Fruit fly (Drosophila melanogaster) whole organism, embryonic: ENCODE results near the gene CG13258.

Experiments used
- Bgb ChIP-seq: fragments of 200-800 bp; sonication (Bioruptor generic); IDR thresholded peaks from 2 replicates; pipeline ENCODE4 v1.3.6; 2022; ENCODE audit warnings: missing biosample characterization, missing genetic modification characterization; ENCODE audit not compliant: partially characterized antibody
- BtbVII ChIP-seq: fragments of 200-800 bp; sonication (Bioruptor generic); optimal IDR thresholded peaks from 3 replicates; lab custom pipeline; 2017; ENCODE audit warnings: missing biosample characterization, mild to moderate bottlenecking, missing genetic modification characterization
- Bteb2 ChIP-seq: fragments of 200-800 bp; sonication (Bioruptor generic); optimal IDR thresholded peaks from 2 replicates; lab custom pipeline; 2016; ENCODE audit warnings: missing biosample characterization, missing genetic modification characterization
- CG10366 ChIP-seq: fragments of 200-800 bp; sonication (Bioruptor generic); IDR thresholded peaks from 2 replicates; pipeline ENCODE4 v1.3.6; 2022; ENCODE audit warnings: missing biosample characterization, missing genetic modification characterization
- CG12391 ChIP-seq: fragments of 200-800 bp; sonication (Bioruptor generic); optimal IDR thresholded peaks from 3 replicates; lab custom pipeline; 2018; ENCODE audit warnings: missing biosample characterization, mild to moderate bottlenecking, missing genetic modification characterization, moderate library complexity
- CG15073 ChIP-seq: fragments of 200-800 bp; sonication (Bioruptor generic); optimal IDR thresholded peaks from 2 replicates; lab custom pipeline; 2016; ENCODE audit warnings: missing biosample characterization, missing genetic modification characterization
- CG1529 ChIP-seq: fragments of 200-800 bp; sonication (Bioruptor generic); optimal IDR thresholded peaks from 3 replicates; lab custom pipeline; 2018; ENCODE audit warnings: missing biosample characterization, missing genetic modification characterization
- CG15479 ChIP-seq: fragments of 200-800 bp; sonication (Bioruptor generic); optimal IDR thresholded peaks from 3 replicates; lab custom pipeline; 2019; ENCODE audit warnings: missing biosample characterization, mild to moderate bottlenecking, missing genetic modification characterization, moderate library complexity
- CG15696 ChIP-seq: fragments of 200-800 bp; sonication (Bioruptor generic); optimal IDR thresholded peaks from 2 replicates; lab custom pipeline; 2019; ENCODE audit warnings: missing biosample characterization, mild to moderate bottlenecking, missing genetic modification characterization, moderate library complexity
- CG1602 ChIP-seq: fragments of 200-800 bp; sonication (Bioruptor generic); optimal IDR thresholded peaks from 3 replicates; lab custom pipeline; 2016; ENCODE audit warnings: missing biosample characterization, missing genetic modification characterization
- CG17328 ChIP-seq: fragments of 200-800 bp; sonication (Bioruptor generic); IDR thresholded peaks from 2 replicates; pipeline ENCODE4 v1.3.6; 2022; ENCODE audit warnings: missing biosample characterization, missing genetic modification characterization
- CG17359 ChIP-seq: fragments of 200-800 bp; sonication (Bioruptor generic); optimal IDR thresholded peaks from 3 replicates; lab custom pipeline; 2018; ENCODE audit warnings: missing biosample characterization, mild to moderate bottlenecking, missing genetic modification characterization, moderate library complexity
- CG2678 ChIP-seq: fragments of 200-800 bp; sonication (Bioruptor generic); optimal IDR thresholded peaks from 3 replicates; lab custom pipeline; 2019; ENCODE audit warnings: missing biosample characterization, mild to moderate bottlenecking, missing genetic modification characterization, moderate library complexity
- CG30020 ChIP-seq: fragments of 200-800 bp; optimal IDR thresholded peaks from 2 replicates; lab custom pipeline; 2019; ENCODE audit warnings: missing biosample characterization, mild to moderate bottlenecking, missing genetic modification characterization, moderate library complexity
- CG3065 ChIP-seq: fragments of 200-800 bp; sonication (Bioruptor generic); optimal IDR thresholded peaks from 2 replicates; lab custom pipeline; 2016; ENCODE audit warnings: missing biosample characterization, missing genetic modification characterization
- CG43689 ChIP-seq: fragments of 200-800 bp; sonication (Bioruptor generic); IDR thresholded peaks from 2 replicates; pipeline ENCODE4 v1.3.6; 2022; ENCODE audit warnings: missing biosample characterization, missing genetic modification characterization
- CG4424 ChIP-seq: fragments of 200-800 bp; sonication (Bioruptor generic); optimal IDR thresholded peaks from 3 replicates; lab custom pipeline; 2016; ENCODE audit warnings: missing biosample characterization, missing genetic modification characterization
- CG4820 ChIP-seq: fragments of 200-800 bp; sonication (Bioruptor generic); optimal IDR thresholded peaks from 3 replicates; lab custom pipeline; 2016; ENCODE audit warnings: missing biosample characterization, missing genetic modification characterization
- CG4854 ChIP-seq: fragments of 200-800 bp; sonication (Bioruptor generic); optimal IDR thresholded peaks from 2 replicates; lab custom pipeline; 2016; ENCODE audit warnings: missing biosample characterization, missing genetic modification characterization, inconsistent platforms
- CG5953 ChIP-seq: fragments of 200-800 bp; sonication (Bioruptor generic); IDR thresholded peaks from 2 replicates; pipeline ENCODE4 v1.3.6; 2022; ENCODE audit warnings: missing biosample characterization, missing genetic modification characterization
- CG6654 ChIP-seq: fragments of 200-800 bp; sonication (Bioruptor generic); optimal IDR thresholded peaks from 2 replicates; lab custom pipeline; 2017; ENCODE audit warnings: missing biosample characterization, mild to moderate bottlenecking, missing genetic modification characterization
- CG8478 ChIP-seq: fragments of >200 bp; optimal IDR thresholded peaks from 2 replicates; lab custom pipeline; 2018
- CrebB ChIP-seq: fragments of 200-800 bp; sonication (Bioruptor generic); optimal IDR thresholded peaks from 3 replicates; lab custom pipeline; 2018; ENCODE audit warnings: missing biosample characterization, mild to moderate bottlenecking, missing genetic modification characterization
- D19A ChIP-seq: fragments of 200-800 bp; optimal IDR thresholded peaks from 3 replicates; lab custom pipeline; 2019; ENCODE audit warnings: missing biosample characterization, mild to moderate bottlenecking, missing genetic modification characterization, moderate library complexity
- Dbx ChIP-seq: fragments of 200-800 bp; sonication (Bioruptor generic); IDR thresholded peaks from 3 replicates; pipeline ENCODE4 v1.3.6; 2022; ENCODE audit warnings: missing biosample characterization, missing genetic modification characterization
- Dip3 ChIP-seq: fragments of 200-800 bp; sonication (Bioruptor generic); optimal IDR thresholded peaks from 3 replicates; lab custom pipeline; 2016; ENCODE audit warnings: missing biosample characterization, missing genetic modification characterization
- Kr ChIP-seq: fragments of 200-800 bp; sonication (Bioruptor generic); optimal IDR thresholded peaks from 2 replicates; lab custom pipeline; 2017; ENCODE audit warnings: missing biosample characterization, mild to moderate bottlenecking, missing genetic modification characterization
- Mad ChIP-seq: fragments of 200-800 bp; sonication (Bioruptor generic); optimal IDR thresholded peaks from 2 replicates; lab custom pipeline; 2016; ENCODE audit warnings: missing biosample characterization, missing genetic modification characterization
- Mes4 ChIP-seq: fragments of 200-800 bp; sonication (Bioruptor generic); optimal IDR thresholded peaks from 2 replicates; lab custom pipeline; 2016; ENCODE audit warnings: missing biosample characterization, missing genetic modification characterization
- NC2α ChIP-seq: fragments of 200-800 bp; sonication (Bioruptor generic); optimal IDR thresholded peaks from 2 replicates; lab custom pipeline; 2016; ENCODE audit warnings: missing biosample characterization, missing genetic modification characterization
- Neu2 ChIP-seq: fragments of 200-800 bp; sonication (Bioruptor generic); optimal IDR thresholded peaks from 3 replicates; lab custom pipeline; 2016; ENCODE audit warnings: missing biosample characterization, missing genetic modification characterization, borderline replicate concordance
- Stat92E ChIP-seq, 3 experiments: fragments of >200 bp in 2 of 3; fragments of 200-800 bp in 1 of 3; sonication (Bioruptor generic) in 1 of 3; optimal IDR thresholded peaks; 2 replicates each; lab custom pipeline; 2017 to 2019; ENCODE audit warnings: missing biosample characterization in 3 of 3, missing genetic modification characterization in 3 of 3, mild to moderate bottlenecking in 1 of 3, moderate library complexity in 1 of 3
- al ChIP-seq: fragments of 200-800 bp; sonication (Bioruptor generic); IDR thresholded peaks from 2 replicates; pipeline ENCODE4 v1.3.6; 2022; ENCODE audit warnings: missing biosample characterization, missing genetic modification characterization
- ap ChIP-seq: fragments of 200-800 bp; sonication (Bioruptor generic); IDR thresholded peaks from 2 replicates; pipeline ENCODE4 v1.3.6; 2022; ENCODE audit warnings: missing biosample characterization, missing genetic modification characterization
- bcd ChIP-seq: fragments of 200-800 bp; sonication (Bioruptor generic); optimal IDR thresholded peaks from 2 replicates; lab custom pipeline; 2017; ENCODE audit warnings: missing biosample characterization, mild to moderate bottlenecking, missing genetic modification characterization
- danr ChIP-seq: fragments of 200-800 bp; sonication (Bioruptor generic); IDR thresholded peaks from 2 replicates; pipeline ENCODE4 v1.3.6; 2022; ENCODE audit warnings: missing biosample characterization, missing genetic modification characterization
- dati ChIP-seq: fragments of 200-800 bp; sonication (Bioruptor generic); IDR thresholded peaks from 2 replicates; pipeline ENCODE4 v1.3.6; 2022; ENCODE audit warnings: missing biosample characterization, missing genetic modification characterization
- esg ChIP-seq: fragments of 200-800 bp; sonication (Bioruptor generic); conservative IDR thresholded peaks from 2 replicates; pipeline ENCODE4 v1.3.6; 2022; ENCODE audit warnings: missing biosample characterization, missing genetic modification characterization
- eyg ChIP-seq: fragments of 200-800 bp; sonication (Bioruptor generic); optimal IDR thresholded peaks from 3 replicates; lab custom pipeline; 2016; ENCODE audit warnings: missing biosample characterization, missing genetic modification characterization
- fd102C ChIP-seq: fragments of 200-800 bp; sonication (Bioruptor generic); optimal IDR thresholded peaks from 2 replicates; lab custom pipeline; 2018; ENCODE audit warnings: missing biosample characterization, mild to moderate bottlenecking, missing genetic modification characterization, moderate library complexity
- fd3F ChIP-seq: fragments of 200-800 bp; sonication (Bioruptor generic); optimal IDR thresholded peaks from 2 replicates; lab custom pipeline; 2018; ENCODE audit warnings: missing biosample characterization, mild to moderate bottlenecking, missing genetic modification characterization, moderate library complexity
- ftz-f1 ChIP-seq: fragments of 200-800 bp; sonication (Bioruptor generic); optimal IDR thresholded peaks from 2 replicates; lab custom pipeline; 2016; ENCODE audit warnings: missing biosample characterization, missing genetic modification characterization
- h ChIP-seq: fragments of >200 bp; optimal IDR thresholded peaks from 2 replicates; lab custom pipeline; 2017
- kah ChIP-seq: fragments of 200-800 bp; sonication (Bioruptor generic); optimal IDR thresholded peaks from 2 replicates; lab custom pipeline; 2018; ENCODE audit warnings: missing biosample characterization, mild to moderate bottlenecking, missing genetic modification characterization
- nerfin-1 ChIP-seq: fragments of 200-800 bp; sonication (Bioruptor generic); optimal IDR thresholded peaks from 3 replicates; lab custom pipeline; 2019; ENCODE audit warnings: missing biosample characterization, mild to moderate bottlenecking, missing genetic modification characterization, moderate library complexity
- odd ChIP-seq: fragments of 200-800 bp; sonication (Bioruptor generic); optimal IDR thresholded peaks from 2 replicates; lab custom pipeline; 2017; ENCODE audit warnings: missing biosample characterization, mild to moderate bottlenecking, missing genetic modification characterization
- onecut ChIP-seq: fragments of 200-800 bp; sonication (Bioruptor generic); IDR thresholded peaks from 2 replicates; pipeline ENCODE4 v1.3.6; 2022; ENCODE audit warnings: missing biosample characterization, missing genetic modification characterization
- ranshi ChIP-seq: fragments of 200-800 bp; sonication (Bioruptor generic); IDR thresholded peaks from 2 replicates; pipeline ENCODE4 v1.3.6; 2022; ENCODE audit warnings: missing biosample characterization, missing genetic modification characterization
- sob ChIP-seq: fragments of 200-800 bp; sonication (Bioruptor generic); IDR thresholded peaks from 2 replicates; pipeline ENCODE4 v1.3.6; 2022; ENCODE audit warnings: missing biosample characterization, missing genetic modification characterization
- tgo ChIP-seq: fragments of 200-800 bp; sonication (Bioruptor generic); IDR thresholded peaks from 3 replicates; pipeline ENCODE4 v1.3.6; 2022; ENCODE audit warnings: missing biosample characterization, missing genetic modification characterization
- zen2 ChIP-seq: fragments of 200-800 bp; sonication (Bioruptor generic); IDR thresholded peaks from 3 replicates; pipeline ENCODE4 v1.3.6; 2022; ENCODE audit warnings: missing biosample characterization, missing genetic modification characterization; ENCODE audit not compliant: partially characterized antibody

Gene CG13258

DNA sequence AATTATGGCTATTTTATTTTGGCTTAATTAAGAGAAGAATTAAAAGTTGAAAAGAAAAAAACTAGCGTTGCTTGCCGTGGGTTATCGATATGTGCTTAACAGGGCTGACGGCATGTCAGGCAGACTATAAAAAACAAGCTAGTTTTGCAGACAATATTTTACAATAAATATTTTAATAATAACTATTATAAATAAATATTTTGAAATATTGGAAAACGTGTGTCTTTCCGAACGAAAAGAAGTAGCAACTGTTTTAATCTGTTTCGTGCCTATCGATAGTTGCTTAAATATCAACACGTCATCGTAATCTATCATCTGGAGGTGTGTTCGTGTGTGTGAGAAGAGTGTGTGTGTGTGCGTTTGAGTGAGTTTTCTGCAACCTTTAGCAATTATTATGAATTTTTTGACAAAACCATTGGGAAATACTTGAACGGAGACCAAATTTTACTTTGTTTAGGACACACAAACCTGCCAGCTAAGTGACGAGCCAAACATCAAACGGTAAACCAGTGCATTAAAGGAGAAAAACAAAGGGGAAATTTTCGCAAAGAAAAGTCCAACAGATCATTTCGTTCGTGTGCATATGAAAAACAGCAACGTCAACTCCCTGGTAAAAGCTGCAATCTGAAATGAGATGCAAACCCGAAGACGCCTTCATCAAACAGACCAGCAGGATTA is 14.3 kb upstream of the CG13258 start, which contains the start of the genes CG5861 and Syx5:
CG5861 (minus strand) TSS at position 273 of the 678 bp plus-strand sequence.
Syx5 (plus strand) TSS at position 321 of the 678 bp plus-strand sequence.
- TF ChIP-seq CG1529 (GFP tag; lab: Kevin White, UChicago) (peak; percentile 1), kah (GFP tag; lab: Kevin White, UChicago) (no peak), onecut (no peak), tgo (peak; percentile 56; the same call in 2 of the 3 replicates), Mes4 (GFP tag; lab: Kevin White, UChicago) (no peak), Mad (peak; percentile 5), bcd (GFP tag; lab: Kevin White, UChicago) (peak; percentile 62), Stat92E (GFP tag; optimal IDR thresholded peaks at IDR 0.05; lab: Kevin White, UChicago) (peak in 1 of 3 experiments; percentile 14), CG3065 (GFP tag; lab: Kevin White, UChicago) (no peak), CrebB (peak; percentile 50), Dbx (peak; percentile 67; the same call in 2 of the 3 replicates), CG15696 (peak; percentile 27), CG43689 (GFP tag; lab: Robert Waterston, UW) (no peak), ranshi (peak; percentile 52; the same call in 1 of the 2 replicates), sob (GFP tag; lab: Robert Waterston, UW) (peak; percentile 68; the same call in 1 of the 2 replicates), CG17359 (tag; lab: Kevin White, UChicago) (peak; percentile 93), danr (GFP tag; lab: Robert Waterston, UW) (no peak), fd3F (peak; percentile 20), CG1602 (GFP tag; lab: Kevin White, UChicago) (no peak), CG4854 (GFP tag; lab: Kevin White, UChicago) (no peak), nerfin-1 (tag; lab: Kevin White, UChicago) (peak; percentile 40), D19A (tag; lab: Kevin White, UChicago) (peak; percentile 46), Neu2 (GFP tag; lab: Kevin White, UChicago) (no peak), esg (GFP tag; lab: Robert Waterston, UW) (peak; percentile 44; the same call in 1 of the 2 replicates), h (lab: Kevin White, UChicago) (no peak), CG5953 (no peak), CG4820 (GFP tag; lab: Kevin White, UChicago) (peak; percentile 17), Bteb2 (peak; percentile 2), NC2α (GFP tag; lab: Kevin White, UChicago) (no peak), CG8478 (lab: Kevin White, UChicago) (no peak), al (GFP tag; lab: Robert Waterston, UW) (peak; percentile 60), fd102C (no peak), zen2 (GFP tag; lab: Robert Waterston, UW) (no peak; the same call in 2 of the 3 replicates), CG2678 (peak; percentile 74), CG12391 (tag; lab: Kevin White, UChicago) (peak; percentile 82), dati (GFP tag; lab: Robert Waterston, UW) (no peak), Kr (GFP tag; lab: Kevin White, UChicago) (no peak), BtbVII (GFP tag; lab: Kevin White, UChicago) (peak; percentile 38), ftz-f1 (GFP tag; lab: Kevin White, UChicago) (no peak), CG4424 (peak; percentile 53), CG15479 (GFP tag; lab: Kevin White, UChicago) (no peak), Dip3 (no peak), Bgb (peak; percentile 83), odd (GFP tag; lab: Kevin White, UChicago) (peak; percentile 16), CG30020 (tag; lab: Kevin White, UChicago) (peak; percentile 77), CG10366 (peak; percentile 42), CG15073 (GFP tag; lab: Kevin White, UChicago) (no peak), eyg (no peak), CG6654 (no peak), CG17328 (GFP tag; lab: Robert Waterston, UW) (0 out of 2 replicates have a peak, but pooled peaks have one; percentile 54), ap (GFP tag; lab: Robert Waterston, UW) (no peak)
